Fruit fly (Drosophila melanogaster) whole organism, embryonic: ENCODE data around the gene Ir75d.

Experiments
- Blimp-1 ChIP-seq: fragments of 200-800 bp; sonication (Bioruptor generic); optimal IDR thresholded peaks from 3 replicates; lab custom pipeline; 2018; ENCODE audit warnings: missing biosample characterization, missing genetic modification characterization, mild to moderate bottlenecking, moderate library complexity, missing genetic modification reagents
- CG12236 ChIP-seq: fragments of 200-800 bp; sonication (Bioruptor generic); optimal IDR thresholded peaks from 2 replicates; lab custom pipeline; 2016; ENCODE audit warnings: missing biosample characterization, missing genetic modification characterization
- CG12769 ChIP-seq: fragments of 200-800 bp; sonication (Bioruptor generic); optimal IDR thresholded peaks from 2 replicates; lab custom pipeline; 2019; ENCODE audit warnings: missing biosample characterization, mild to moderate bottlenecking, missing genetic modification characterization, moderate library complexity
- CG13287 ChIP-seq: fragments of 200-800 bp; sonication (Bioruptor generic); IDR thresholded peaks from 2 replicates; pipeline ENCODE4 v1.3.6; 2022; ENCODE audit warnings: missing biosample characterization, missing genetic modification characterization; ENCODE audit not compliant: partially characterized antibody
- CG15601 ChIP-seq: fragments of 200-800 bp; sonication (Bioruptor generic); optimal IDR thresholded peaks from 3 replicates; lab custom pipeline; 2019; ENCODE audit warnings: missing biosample characterization, mild to moderate bottlenecking, missing genetic modification characterization, moderate library complexity
- CG1792 ChIP-seq: fragments of 200-800 bp; sonication (Bioruptor generic); optimal IDR thresholded peaks from 2 replicates; lab custom pipeline; 2016; ENCODE audit warnings: missing biosample characterization, missing genetic modification characterization
- CG2129 ChIP-seq: fragments of 200-800 bp; sonication (Bioruptor generic); IDR thresholded peaks from 2 replicates; pipeline ENCODE4 v1.3.6; 2022; ENCODE audit warnings: missing biosample characterization, missing genetic modification characterization; ENCODE audit not compliant: partially characterized antibody
- CG2712 ChIP-seq: fragments of 200-800 bp; optimal IDR thresholded peaks from 3 replicates; lab custom pipeline; 2019; ENCODE audit warnings: missing biosample characterization, mild to moderate bottlenecking, missing genetic modification characterization, moderate library complexity
- CG42726 ChIP-seq: fragments of 200-800 bp; sonication (Bioruptor generic); IDR thresholded peaks from 2 replicates; pipeline ENCODE4 v1.3.6; 2022; ENCODE audit warnings: missing biosample characterization, missing genetic modification characterization; ENCODE audit not compliant: partially characterized antibody
- CG43689 ChIP-seq: fragments of 200-800 bp; sonication (Bioruptor generic); IDR thresholded peaks from 2 replicates; pipeline ENCODE4 v1.3.6; 2022; ENCODE audit warnings: missing biosample characterization, missing genetic modification characterization
- CG4617 ChIP-seq: fragments of 200-800 bp; sonication (Bioruptor generic); optimal IDR thresholded peaks from 3 replicates; lab custom pipeline; 2016; ENCODE audit warnings: missing biosample characterization, missing genetic modification characterization, borderline replicate concordance
- CG4730 ChIP-seq: fragments of 200-800 bp; sonication (Bioruptor generic); IDR thresholded peaks from 2 replicates; pipeline ENCODE4 v1.3.6; 2022; ENCODE audit warnings: missing biosample characterization, missing genetic modification characterization
- CG5245 ChIP-seq: fragments of 200-800 bp; sonication (Bioruptor generic); optimal IDR thresholded peaks from 3 replicates; lab custom pipeline; 2016; ENCODE audit warnings: missing biosample characterization, missing genetic modification characterization
- CG6689 ChIP-seq: fragments of 200-800 bp; sonication (Bioruptor generic); IDR thresholded peaks from 2 replicates; pipeline ENCODE4 v1.3.6; 2022; ENCODE audit warnings: missing biosample characterization, missing genetic modification characterization
- CG6791 ChIP-seq: fragments of 200-800 bp; sonication (Bioruptor generic); IDR thresholded peaks from 3 replicates; pipeline ENCODE4 v1.3.6; 2022; ENCODE audit warnings: missing biosample characterization, missing genetic modification characterization; ENCODE audit not compliant: partially characterized antibody
- CG6813 ChIP-seq: fragments of 200-800 bp; sonication (Bioruptor generic); optimal IDR thresholded peaks from 2 replicates; lab custom pipeline; 2017; ENCODE audit warnings: missing biosample characterization, missing genetic modification characterization, mild to moderate bottlenecking, moderate library complexity, missing genetic modification reagents
- CG7839 ChIP-seq: fragments of 200-800 bp; sonication (Bioruptor generic); optimal IDR thresholded peaks from 3 replicates; lab custom pipeline; 2018; ENCODE audit warnings: missing biosample characterization, mild to moderate bottlenecking, missing genetic modification characterization, moderate library complexity
- CTCF ChIP-seq: fragments of 200-800 bp; sonication (Bioruptor generic); optimal IDR thresholded peaks from 2 replicates; lab custom pipeline; 2017; ENCODE audit warnings: missing biosample characterization, mild to moderate bottlenecking, missing genetic modification characterization, moderate library complexity
- Dbx ChIP-seq: fragments of 200-800 bp; sonication (Bioruptor generic); IDR thresholded peaks from 3 replicates; pipeline ENCODE4 v1.3.6; 2022; ENCODE audit warnings: missing biosample characterization, missing genetic modification characterization
- Dek ChIP-seq: fragments of 200-800 bp; sonication (Bioruptor generic); optimal IDR thresholded peaks from 3 replicates; lab custom pipeline; 2019; ENCODE audit warnings: missing biosample characterization, mild to moderate bottlenecking, missing genetic modification characterization, moderate library complexity
- HLH4C ChIP-seq: fragments of 200-800 bp; sonication (Bioruptor generic); IDR thresholded peaks from 3 replicates; pipeline ENCODE4 v1.3.6; 2022; ENCODE audit warnings: missing biosample characterization, missing genetic modification characterization; ENCODE audit not compliant: partially characterized antibody
- Hr78 ChIP-seq, 2 experiments: fragments of 200-800 bp in 1 of 2; fragments of >200 bp in 1 of 2; sonication (Bioruptor generic) in 1 of 2; optimal IDR thresholded peaks; 2 replicates each; lab custom pipeline; 2017 to 2019; ENCODE audit warnings: missing biosample characterization in 2 of 2, missing genetic modification characterization in 2 of 2, mild to moderate bottlenecking in 1 of 2, moderate library complexity in 1 of 2
- Oaz ChIP-seq: fragments of 200-800 bp; sonication (Bioruptor generic); IDR thresholded peaks from 2 replicates; pipeline ENCODE4 v1.3.6; 2022; ENCODE audit warnings: missing biosample characterization, missing genetic modification characterization
- Optix ChIP-seq: fragments of 200-800 bp; sonication (Bioruptor generic); IDR thresholded peaks from 3 replicates; pipeline ENCODE4 v1.3.6; 2022; ENCODE audit warnings: missing biosample characterization, missing genetic modification characterization
- Pdp1 ChIP-seq, 2 experiments: fragments of 200-800 bp; sonication (Bioruptor generic); optimal IDR thresholded peaks; 3 replicates each; lab custom pipeline; 2016; ENCODE audit warnings: missing biosample characterization in 2 of 2, missing genetic modification characterization in 2 of 2, mild to moderate bottlenecking in 1 of 2, moderate library complexity in 1 of 2
- Scr ChIP-seq: fragments of 200-800 bp; sonication (Bioruptor generic); IDR thresholded peaks from 2 replicates; pipeline ENCODE4 v1.3.6; 2022; ENCODE audit warnings: missing biosample characterization, missing genetic modification characterization; ENCODE audit not compliant: partially characterized antibody
- ab ChIP-seq: fragments of 200-800 bp; sonication (Bioruptor generic); optimal IDR thresholded peaks from 2 replicates; lab custom pipeline; 2016; ENCODE audit warnings: missing biosample characterization, missing genetic modification characterization
- chinmo ChIP-seq: fragments of 200-800 bp; sonication (Bioruptor generic); IDR thresholded peaks from 4 replicates; pipeline ENCODE4 v1.3.6; 2022; ENCODE audit warnings: missing biosample characterization, missing genetic modification characterization; ENCODE audit not compliant: partially characterized antibody
- chm ChIP-seq: fragments of 200-800 bp; sonication (Bioruptor generic); IDR thresholded peaks from 2 replicates; pipeline ENCODE4 v1.3.6; 2022; ENCODE audit warnings: missing biosample characterization, missing genetic modification characterization
- ci ChIP-seq: fragments of 200-800 bp; sonication (Bioruptor generic); IDR thresholded peaks from 3 replicates; pipeline ENCODE4 v1.3.6; 2022; ENCODE audit warnings: missing biosample characterization, missing genetic modification characterization
- crol ChIP-seq: fragments of 200-800 bp; sonication (Bioruptor generic); IDR thresholded peaks from 2 replicates; pipeline ENCODE4 v1.3.6; 2022; ENCODE audit warnings: missing biosample characterization, missing genetic modification characterization
- cwo ChIP-seq: fragments of 200-800 bp; sonication (Bioruptor generic); optimal IDR thresholded peaks from 3 replicates; lab custom pipeline; 2017; ENCODE audit warnings: missing biosample characterization, missing genetic modification characterization, mild to moderate bottlenecking, moderate library complexity, missing genetic modification reagents
- dpn ChIP-seq, 2 experiments: fragments of 200-800 bp; sonication (Bioruptor generic); optimal IDR thresholded peaks; 3 replicates each; lab custom pipeline; 2016; ENCODE audit warnings: missing biosample characterization in 2 of 2, missing genetic modification characterization in 2 of 2
- jumu ChIP-seq: fragments of 200-800 bp; sonication (Bioruptor generic); optimal IDR thresholded peaks from 3 replicates; lab custom pipeline; 2016; ENCODE audit warnings: missing biosample characterization, missing genetic modification characterization
- org-1 ChIP-seq: fragments of 200-800 bp; sonication (Bioruptor generic); optimal IDR thresholded peaks from 2 replicates; lab custom pipeline; 2017; ENCODE audit warnings: missing biosample characterization, missing genetic modification characterization
- repo ChIP-seq: fragments of 200-800 bp; sonication (Bioruptor generic); optimal IDR thresholded peaks from 2 replicates; lab custom pipeline; 2016; ENCODE audit warnings: missing biosample characterization, missing genetic modification characterization
- row ChIP-seq: fragments of 200-800 bp; sonication (Bioruptor generic); IDR thresholded peaks from 3 replicates; pipeline ENCODE4 v1.3.6; 2022; ENCODE audit warnings: missing biosample characterization, missing genetic modification characterization
- vvl ChIP-seq: fragments of 200-800 bp; sonication (Bioruptor generic); IDR thresholded peaks from 2 replicates; pipeline ENCODE4 v1.3.6; 2022; ENCODE audit warnings: missing biosample characterization, missing genetic modification characterization
- wdn ChIP-seq: fragments of 200-800 bp; sonication (Bioruptor generic); IDR thresholded peaks from 2 replicates; pipeline ENCODE4 v1.3.6; 2022; ENCODE audit warnings: missing biosample characterization, missing genetic modification characterization

Gene Ir75d

dm6 chr3L:18911082-18911481 is at the start of gene Ir75d:
TSS of gene Ir75d (minus strand) at chr3L:18911182.
- TF ChIP-seq CG6689 (GFP tag; lab: Robert Waterston, UW) = no peak
- TF ChIP-seq CG6791 (GFP tag; lab: Robert Waterston, UW) = 0 out of 3 replicates have a peak, but pooled peaks have one; percentile 18

dm6 chr3L:18957032-18957431 is 46.0 kb upstream of the Ir75d start:
- no peak for TF ChIP-seq Dbx (GFP tag; lab: Robert Waterston, UW)
- peak; percentile 4 for TF ChIP-seq CTCF (GFP tag; lab: Kevin White, UChicago)
- 0 out of 2 replicates have a peak, but pooled peaks have one; percentile 18 for TF ChIP-seq CG13287 (GFP tag; lab: Robert Waterston, UW)
- no peak for TF ChIP-seq Optix (GFP tag; lab: Robert Waterston, UW)
- TF ChIP-seq CG15601 (tag; lab: Kevin White, UChicago) = peak; percentile 18

- TF ChIP-seq CG4730 (GFP tag; lab: Robert Waterston, UW) = no peak
- no peak for TF ChIP-seq CG12769 (tag; lab: Kevin White, UChicago)
- no peak for TF ChIP-seq CG5245
- TF ChIP-seq ab (GFP tag; lab: Kevin White, UChicago) = no peak
- TF ChIP-seq crol (GFP tag; lab: Robert Waterston, UW) = no peak
- TF ChIP-seq dpn (GFP tag; optimal IDR thresholded peaks at IDR 0.05; lab: Kevin White, UChicago) = no peak
- no peak for TF ChIP-seq CG12236 (GFP tag; lab: Kevin White, UChicago)
- TF ChIP-seq Oaz = no peak
- TF ChIP-seq repo (GFP tag; lab: Kevin White, UChicago) = no peak
- no peak for TF ChIP-seq CG7839 (tag; lab: Kevin White, UChicago)
- no peak for TF ChIP-seq Blimp-1
- TF ChIP-seq CG6813 (GFP tag; lab: Kevin White, UChicago) = no peak
- no peak for TF ChIP-seq chm (GFP tag; lab: Robert Waterston, UW)
- no peak for TF ChIP-seq Dek (tag; lab: Kevin White, UChicago)
- peak; percentile 84 for TF ChIP-seq cwo (GFP tag; lab: Kevin White, UChicago)
- TF ChIP-seq CG2129 = no peak
- TF ChIP-seq row (GFP tag; lab: Robert Waterston, UW) = no peak
- no peak for TF ChIP-seq HLH4C
- TF ChIP-seq jumu (GFP tag; lab: Kevin White, UChicago) = no peak
- no peak for TF ChIP-seq CG43689
- no peak for TF ChIP-seq org-1 (GFP tag; lab: Kevin White, UChicago)
- no peak for TF ChIP-seq CG4617 (GFP tag; lab: Kevin White, UChicago)
- 0 out of 4 replicates have a peak, but pooled peaks have one; percentile 50 for TF ChIP-seq chinmo (GFP tag; lab: Robert Waterston, UW)
- TF ChIP-seq CG42726 = no peak
- no peak for TF ChIP-seq ci (GFP tag; lab: Robert Waterston, UW)
- 0 out of 2 replicates have a peak, but pooled peaks have one; percentile 42 for TF ChIP-seq vvl (GFP tag; lab: Robert Waterston, UW)
- TF ChIP-seq Hr78 (GFP tag; optimal IDR thresholded peaks at IDR 0.05; lab: Kevin White, UChicago) = peak in 1 of 2 experiments; percentile 25
- no peak for TF ChIP-seq Scr (GFP tag; lab: Robert Waterston, UW)
- TF ChIP-seq wdn (GFP tag; lab: Robert Waterston, UW) = no peak
- TF ChIP-seq CG1792 (GFP tag; lab: Kevin White, UChicago) = no peak
- no peak for TF ChIP-seq CG2712 (tag; lab: Kevin White, UChicago)
- TF ChIP-seq Pdp1 (GFP tag; optimal IDR thresholded peaks at IDR 0.05; lab: Kevin White, UChicago) = peak in 1 of 2 experiments; percentile 87
These were observed 41.4 kb upstream of the Ir75d start for dm6 chr3L:18952399-18952798.
